Fruit fly (Drosophila melanogaster) whole organism, embryonic: ENCODE measurements around the gene mRpS18C.
A peak's percentile ranks its signal among the peaks of the same experiment; 100 is the strongest.

Source experiments
- Awh ChIP-seq: fragments of 200-800 bp; sonication (Bioruptor generic); IDR thresholded peaks from 2 replicates; pipeline ENCODE4, ENCODE4 v1.3.6; 2022; ENCODE audit warnings: missing biosample characterization, missing genetic modification characterization
- B-H1 ChIP-seq: fragments of 200-800 bp; sonication (Bioruptor generic); IDR thresholded peaks from 3 replicates; pipeline ENCODE4 v1.3.6; 2022; ENCODE audit warnings: missing biosample characterization, missing genetic modification characterization
- CG11398 ChIP-seq: fragments of 200-800 bp; sonication (Bioruptor generic); optimal IDR thresholded peaks from 2 replicates; lab custom pipeline; 2016; ENCODE audit warnings: missing biosample characterization, missing genetic modification characterization
- CG15479 ChIP-seq: fragments of 200-800 bp; sonication (Bioruptor generic); optimal IDR thresholded peaks from 3 replicates; lab custom pipeline; 2019; ENCODE audit warnings: missing biosample characterization, mild to moderate bottlenecking, missing genetic modification characterization, moderate library complexity
- CG15601 ChIP-seq: fragments of 200-800 bp; sonication (Bioruptor generic); optimal IDR thresholded peaks from 3 replicates; lab custom pipeline; 2019; ENCODE audit warnings: missing biosample characterization, mild to moderate bottlenecking, missing genetic modification characterization, moderate library complexity
- CG16863 ChIP-seq: fragments of 200-800 bp; sonication (Bioruptor generic); optimal IDR thresholded peaks from 3 replicates; lab custom pipeline; 2016; ENCODE audit warnings: missing biosample characterization, missing genetic modification characterization
- CG18764 ChIP-seq: fragments of 200-800 bp; sonication (Bioruptor generic); optimal IDR thresholded peaks from 3 replicates; lab custom pipeline; 2016; ENCODE audit warnings: missing biosample characterization, missing genetic modification characterization
- CG31441 ChIP-seq: fragments of 200-800 bp; sonication (Bioruptor generic); IDR thresholded peaks from 2 replicates; pipeline ENCODE4 v1.3.6; 2022; ENCODE audit warnings: missing biosample characterization, missing genetic modification characterization
- CG32767 ChIP-seq: fragments of 200-800 bp; sonication (Bioruptor generic); IDR thresholded peaks from 2 replicates; pipeline ENCODE4 v1.3.6; 2022; ENCODE audit warnings: missing biosample characterization, missing genetic modification characterization
- CG33557 ChIP-seq: fragments of 200-800 bp; sonication (Bioruptor generic); optimal IDR thresholded peaks from 2 replicates; lab custom pipeline; 2019; ENCODE audit warnings: missing biosample characterization, mild to moderate bottlenecking, missing genetic modification characterization, moderate library complexity
- CG34224 ChIP-seq: fragments of 200-800 bp; sonication (Bioruptor generic); IDR thresholded peaks from 3 replicates; pipeline ENCODE4 v1.3.6; 2022; ENCODE audit warnings: missing biosample characterization, missing genetic modification characterization; ENCODE audit not compliant: partially characterized antibody
- CG43689 ChIP-seq: fragments of 200-800 bp; sonication (Bioruptor generic); IDR thresholded peaks from 2 replicates; pipeline ENCODE4 v1.3.6; 2022; ENCODE audit warnings: missing biosample characterization, missing genetic modification characterization
- CG4707 ChIP-seq: fragments of 200-800 bp; sonication (Bioruptor generic); optimal IDR thresholded peaks from 2 replicates; lab custom pipeline; 2018; ENCODE audit warnings: missing biosample characterization, mild to moderate bottlenecking, missing genetic modification characterization, moderate library complexity
- CG4820 ChIP-seq: fragments of 200-800 bp; sonication (Bioruptor generic); optimal IDR thresholded peaks from 3 replicates; lab custom pipeline; 2016; ENCODE audit warnings: missing biosample characterization, missing genetic modification characterization
- CG5180 ChIP-seq: fragments of 200-800 bp; sonication (Bioruptor generic); optimal IDR thresholded peaks from 3 replicates; lab custom pipeline; 2017; ENCODE audit warnings: missing biosample characterization, missing genetic modification characterization, mild to moderate bottlenecking, moderate library complexity, missing genetic modification reagents
- CG6765 ChIP-seq: fragments of 200-800 bp; sonication (Bioruptor generic); optimal IDR thresholded peaks from 3 replicates; lab custom pipeline; 2017; ENCODE audit warnings: missing biosample characterization, mild to moderate bottlenecking, missing genetic modification characterization
- CG7928 ChIP-seq: fragments of 200-800 bp; sonication (Bioruptor generic); optimal IDR thresholded peaks from 2 replicates; lab custom pipeline; 2017; ENCODE audit warnings: missing biosample characterization, mild to moderate bottlenecking, missing genetic modification characterization
- CG8290 ChIP-seq, 3 experiments: fragments of 200-800 bp; sonication (Bioruptor generic); optimal IDR thresholded peaks; 2 replicates each; lab custom pipeline; 2016 to 2019; ENCODE audit warnings: missing biosample characterization in 3 of 3, missing genetic modification characterization in 3 of 3, mild to moderate bottlenecking in 2 of 3, moderate library complexity in 1 of 3
- CHES-1-like ChIP-seq: fragments of 200-800 bp; sonication (Bioruptor generic); optimal IDR thresholded peaks from 2 replicates; lab custom pipeline; 2016; ENCODE audit warnings: missing biosample characterization, missing genetic modification characterization
- Dp ChIP-seq: fragments of 200-800 bp; sonication (Bioruptor generic); optimal IDR thresholded peaks from 2 replicates; lab custom pipeline; 2018; ENCODE audit warnings: missing biosample characterization, mild to moderate bottlenecking, missing genetic modification characterization, moderate library complexity
- Dref ChIP-seq: fragments of 200-800 bp; sonication (Bioruptor generic); IDR thresholded peaks from 2 replicates; pipeline ENCODE4 v1.3.6; 2022; ENCODE audit warnings: missing biosample characterization, missing genetic modification characterization
- Fer1 ChIP-seq: fragments of 200-800 bp; sonication (Bioruptor generic); optimal IDR thresholded peaks from 2 replicates; lab custom pipeline; 2017; ENCODE audit warnings: missing biosample characterization, mild to moderate bottlenecking, missing genetic modification characterization
- Fer3 ChIP-seq: fragments of 200-800 bp; sonication (Bioruptor generic); optimal IDR thresholded peaks from 2 replicates; lab custom pipeline; 2018; ENCODE audit warnings: missing biosample characterization, mild to moderate bottlenecking, missing genetic modification characterization, moderate library complexity
- H15 ChIP-seq: fragments of 200-800 bp; sonication (Bioruptor generic); IDR thresholded peaks from 3 replicates; pipeline ENCODE4 v1.3.6; 2022; ENCODE audit warnings: missing biosample characterization, missing genetic modification characterization
- HHEX ChIP-seq: fragments of 200-800 bp; sonication (Bioruptor generic); optimal IDR thresholded peaks from 3 replicates; lab custom pipeline; 2017; ENCODE audit warnings: missing biosample characterization, mild to moderate bottlenecking, missing genetic modification characterization, missing genetic modification reagents
- HLHmδ ChIP-seq: fragments of 200-800 bp; sonication (Bioruptor generic); optimal IDR thresholded peaks from 2 replicates; lab custom pipeline; 2018; ENCODE audit warnings: missing biosample characterization, mild to moderate bottlenecking, missing genetic modification characterization, moderate library complexity
- Hand ChIP-seq: fragments of 200-800 bp; sonication (Bioruptor generic); optimal IDR thresholded peaks from 2 replicates; lab custom pipeline; 2017; ENCODE audit warnings: mild to moderate bottlenecking, missing biosample characterization, missing genetic modification reagents, missing genetic modification characterization
- HmgZ ChIP-seq: fragments of 200-800 bp; sonication (Bioruptor generic); optimal IDR thresholded peaks from 2 replicates; lab custom pipeline; 2018; ENCODE audit warnings: missing biosample characterization, mild to moderate bottlenecking, missing genetic modification characterization
- NFAT ChIP-seq: fragments of 200-800 bp; sonication (Bioruptor generic); IDR thresholded peaks from 2 replicates; pipeline ENCODE4 v1.3.6; 2022; ENCODE audit warnings: missing biosample characterization, missing genetic modification characterization
- Opbp ChIP-seq: fragments of 200-800 bp; sonication (Bioruptor generic); IDR thresholded peaks from 3 replicates; pipeline ENCODE4 v1.3.6; 2022; ENCODE audit warnings: missing biosample characterization, missing genetic modification characterization; ENCODE audit not compliant: partially characterized antibody
- Taf1 ChIP-seq: fragments of 200-800 bp; sonication (Bioruptor generic); IDR thresholded peaks from 2 replicates; pipeline ENCODE4 v1.3.6; 2022; ENCODE audit warnings: missing biosample characterization, missing genetic modification characterization
- Trl ChIP-seq, 3 experiments: fragments of >200 bp in 2 of 3; fragments of 200-800 bp in 1 of 3; sonication (Bioruptor generic) in 1 of 3; optimal IDR thresholded peaks; 2 replicates in 1 of 3; 3 replicates in 2 of 3; lab custom pipeline; 2016 to 2017; ENCODE audit warnings: missing biosample characterization in 1 of 3, missing genetic modification characterization in 1 of 3
- amos ChIP-seq: fragments of 200-800 bp; sonication (Bioruptor generic); IDR thresholded peaks from 2 replicates; pipeline ENCODE4 v1.3.6; 2022; ENCODE audit warnings: missing biosample characterization, missing genetic modification characterization; ENCODE audit not compliant: partially characterized antibody
- btn ChIP-seq: fragments of 200-800 bp; sonication (Bioruptor generic); optimal IDR thresholded peaks from 2 replicates; lab custom pipeline; 2016; ENCODE audit warnings: missing biosample characterization, missing genetic modification characterization
- dan ChIP-seq: fragments of 200-800 bp; sonication (Bioruptor generic); IDR thresholded peaks from 2 replicates; pipeline ENCODE4 v1.3.6; 2022; ENCODE audit warnings: missing biosample characterization, missing genetic modification characterization
- disco-r ChIP-seq: fragments of 200-800 bp; sonication (Bioruptor generic); optimal IDR thresholded peaks from 2 replicates; lab custom pipeline; 2016; ENCODE audit warnings: missing biosample characterization, missing genetic modification characterization
- eve ChIP-seq, 2 experiments: fragments of >200 bp; optimal IDR thresholded peaks; 2 replicates each; lab custom pipeline; 2017; ENCODE audit warnings: missing biosample characterization in 2 of 2, missing genetic modification characterization in 2 of 2
- gce ChIP-seq: fragments of 200-800 bp; sonication (Bioruptor generic); IDR thresholded peaks from 3 replicates; pipeline ENCODE4 v1.3.6; 2022; ENCODE audit warnings: missing biosample characterization, missing genetic modification characterization
- gcm ChIP-seq: fragments of 200-800 bp; sonication (Bioruptor generic); optimal IDR thresholded peaks from 2 replicates; lab custom pipeline; 2019; ENCODE audit warnings: missing biosample characterization, mild to moderate bottlenecking, missing genetic modification characterization, moderate library complexity
- knrl ChIP-seq: fragments of 200-800 bp; sonication (Bioruptor generic); IDR thresholded peaks from 3 replicates; pipeline ENCODE4 v1.3.6; 2022; ENCODE audit warnings: missing biosample characterization, missing genetic modification characterization; ENCODE audit not compliant: partially characterized antibody
- lola ChIP-seq, 3 experiments: fragments of >200 bp in 2 of 3; fragments of 200-800 bp in 1 of 3; sonication (Bioruptor generic) in 1 of 3; optimal IDR thresholded peaks; 2 replicates each; lab custom pipeline; 2017 to 2019; ENCODE audit warnings: missing biosample characterization in 3 of 3, missing genetic modification characterization in 3 of 3, mild to moderate bottlenecking in 1 of 3, moderate library complexity in 1 of 3
- oc ChIP-seq: fragments of 200-800 bp; sonication (Bioruptor generic); optimal IDR thresholded peaks from 2 replicates; lab custom pipeline; 2018; ENCODE audit warnings: missing biosample characterization, mild to moderate bottlenecking, missing genetic modification characterization, moderate library complexity
- psq ChIP-seq: fragments of 200-800 bp; sonication (Bioruptor generic); optimal IDR thresholded peaks from 2 replicates; lab custom pipeline; 2017; ENCODE audit warnings: missing biosample characterization, missing genetic modification characterization
- rib ChIP-seq: fragments of 200-800 bp; sonication (Bioruptor generic); IDR thresholded peaks from 2 replicates; pipeline ENCODE4 v1.3.6; 2022; ENCODE audit warnings: missing biosample characterization, missing genetic modification characterization
- sna ChIP-seq: fragments of 200-800 bp; sonication (Bioruptor generic); IDR thresholded peaks from 2 replicates; pipeline ENCODE4 v1.3.6; 2022; ENCODE audit warnings: missing biosample characterization, missing genetic modification characterization; ENCODE audit not compliant: partially characterized antibody
- sqz ChIP-seq: fragments of 200-800 bp; sonication (Bioruptor generic); optimal IDR thresholded peaks from 3 replicates; lab custom pipeline; 2018; ENCODE audit warnings: missing biosample characterization, mild to moderate bottlenecking, missing genetic modification characterization
- vnd ChIP-seq: fragments of 200-800 bp; sonication (Bioruptor generic); IDR thresholded peaks from 3 replicates; pipeline ENCODE4 v1.3.6; 2022; ENCODE audit warnings: missing biosample characterization, missing genetic modification characterization; ENCODE audit not compliant: partially characterized antibody
- zen2 ChIP-seq: fragments of 200-800 bp; sonication (Bioruptor generic); IDR thresholded peaks from 3 replicates; pipeline ENCODE4 v1.3.6; 2022; ENCODE audit warnings: missing biosample characterization, missing genetic modification characterization; ENCODE audit not compliant: partially characterized antibody

mRpS18C gene

dm6 chr3R:30387515-30388178, 36.1 kb upstream of the mRpS18C start, which contains the start of the genes Fer2LCH and Fer1HCH (continued):
- TF ChIP-seq zen2 (GFP tag; lab: Robert Waterston, UW) (peak; percentile 27; the same call in 1 of the 3 replicates), psq (no peak), gcm (GFP tag; lab: Kevin White, UChicago) (no peak), CG18764 (GFP tag; lab: Kevin White, UChicago) (no peak), knrl (GFP tag; lab: Robert Waterston, UW) (no peak), Dp (no peak), B-H1 (GFP tag; lab: Robert Waterston, UW) (no peak), sqz (GFP tag; lab: Kevin White, UChicago) (no peak), amos (peak; percentile 31; the same call in 1 of the 2 replicates), HHEX (GFP tag; lab: Kevin White, UChicago) (no peak), disco-r (no peak), Awh (no peak), Hand (GFP tag; lab: Kevin White, UChicago) (no peak), CG6765 (no peak), CHES-1-like (GFP tag; lab: Kevin White, UChicago) (no peak), CG43689 (GFP tag; lab: Robert Waterston, UW) (no peak), rib (GFP tag; lab: Robert Waterston, UW) (peak; percentile 52; the same call in 1 of the 2 replicates), Trl (optimal IDR thresholded peaks at IDR 0.05; lab: Kevin White, UChicago) (peak; percentile 76 to 80), Trl (GFP tag; optimal IDR thresholded peaks at IDR 0.05; lab: Kevin White, UChicago) (no peak), Fer1 (no peak), CG8290 (GFP tag; optimal IDR thresholded peaks at IDR 0.05; lab: Kevin White, UChicago) (no peak), CG8290 (tag; optimal IDR thresholded peaks at IDR 0.05; lab: Kevin White, UChicago) (peak in 1 of 2 experiments; percentile 17), CG7928 (GFP tag; lab: Kevin White, UChicago) (no peak), Opbp (no peak), lola (GFP tag; optimal IDR thresholded peaks at IDR 0.05; lab: Kevin White, UChicago) (peak in 1 of 3 experiments; percentile 70), Taf1 (GFP tag; lab: Robert Waterston, UW) (no peak), CG33557 (no peak), HmgZ (tag; lab: Kevin White, UChicago) (peak; percentile 5), CG34224 (GFP tag; lab: Robert Waterston, UW) (0 out of 3 replicates have a peak, but pooled peaks have one; percentile 23), CG32767 (GFP tag; lab: Robert Waterston, UW) (no peak), CG15479 (no peak), dan (GFP tag; lab: Robert Waterston, UW) (no peak), CG4707 (GFP tag; lab: Kevin White, UChicago) (no peak), CG5180 (no peak), Fer3 (no peak), CG31441 (GFP tag; lab: Robert Waterston, UW) (no peak), gce (no peak), sna (GFP tag; lab: Robert Waterston, UW) (no peak), CG15601 (tag; lab: Kevin White, UChicago) (no peak), CG16863 (no peak), H15 (no peak), vnd (no peak), HLHmδ (GFP tag; lab: Kevin White, UChicago) (no peak), NFAT (GFP tag; lab: Robert Waterston, UW) (peak; percentile 34; the same call in 1 of the 2 replicates), CG11398 (GFP tag; lab: Kevin White, UChicago) (no peak), Dref (GFP tag; lab: Robert Waterston, UW) (no peak), btn (no peak), oc (no peak), CG4820 (GFP tag; lab: Kevin White, UChicago) (no peak), eve (GFP tag; optimal IDR thresholded peaks at IDR 0.05; lab: Kevin White, UChicago) (no peak)
